Worm (Caenorhabditis elegans): ENCODE results near the gene F45F2.9.

ce11 chrV:8513361-8513760 is at the start of gene F45F2.9:
- no peak for TF ChIP-seq unc-39 (tag; optimal IDR thresholded peaks at IDR 0.05)
- TF ChIP-seq zip-8 (tag; optimal IDR thresholded peaks at IDR 0.05), result no peak
- no peak for TF ChIP-seq lin-13 (tag; optimal IDR thresholded peaks at IDR 0.05)
- TF ChIP-seq pha-4 (tag; optimal IDR thresholded peaks at IDR 0.05), result no peak
- TF ChIP-seq unc-62 (GFP tag; optimal IDR thresholded peaks at IDR 0.05), result no peak
- no peak for TF ChIP-seq mep-1 (tag; optimal IDR thresholded peaks at IDR 0.05)
- no peak for TF ChIP-seq nhr-76 (tag; optimal IDR thresholded peaks at IDR 0.05)
- TF ChIP-seq ham-2 (GFP tag; optimal IDR thresholded peaks at IDR 0.05), result no peak
- TF ChIP-seq ztf-11 (tag; optimal IDR thresholded peaks at IDR 0.05), result no peak
- TF ChIP-seq nhr-28 (tag; optimal IDR thresholded peaks at IDR 0.05), result no peak
- no peak for TF ChIP-seq ceh-39 (tag; optimal IDR thresholded peaks at IDR 0.05)
- TF ChIP-seq bed-3 (GFP tag; optimal IDR thresholded peaks at IDR 0.05), result no peak
- TF ChIP-seq lsy-2 (tag; optimal IDR thresholded peaks at IDR 0.05), result no peak
